Fruit fly (Drosophila melanogaster) whole organism, embryonic: ENCODE results near the gene CG34450.

Experiments used
- B-H2 ChIP-seq: fragments of 200-800 bp; sonication (Bioruptor generic); optimal IDR thresholded peaks from 2 replicates; lab custom pipeline; 2018; ENCODE audit warnings: missing biosample characterization, mild to moderate bottlenecking, missing genetic modification characterization
- Bgb ChIP-seq: fragments of 200-800 bp; sonication (Bioruptor generic); IDR thresholded peaks from 2 replicates; pipeline ENCODE4 v1.3.6; 2022; ENCODE audit warnings: missing biosample characterization, missing genetic modification characterization; ENCODE audit not compliant: partially characterized antibody
- Bteb2 ChIP-seq: fragments of 200-800 bp; sonication (Bioruptor generic); optimal IDR thresholded peaks from 2 replicates; lab custom pipeline; 2016; ENCODE audit warnings: missing biosample characterization, missing genetic modification characterization
- CG10321 ChIP-seq: fragments of 200-800 bp; sonication (Bioruptor generic); IDR thresholded peaks from 2 replicates; pipeline ENCODE4 v1.3.6; 2022; ENCODE audit warnings: missing biosample characterization, missing genetic modification characterization
- CG10366 ChIP-seq: fragments of 200-800 bp; sonication (Bioruptor generic); IDR thresholded peaks from 2 replicates; pipeline ENCODE4 v1.3.6; 2022; ENCODE audit warnings: missing biosample characterization, missing genetic modification characterization
- CG11093 ChIP-seq: fragments of 200-800 bp; sonication (Bioruptor generic); IDR thresholded peaks from 3 replicates; pipeline ENCODE4 v1.3.6; 2022; ENCODE audit warnings: missing biosample characterization, missing genetic modification characterization
- CG14965 ChIP-seq: fragments of 200-800 bp; sonication (Bioruptor generic); optimal IDR thresholded peaks from 2 replicates; lab custom pipeline; 2016; ENCODE audit warnings: missing biosample characterization, missing genetic modification characterization, borderline replicate concordance
- CG18619 ChIP-seq: fragments of 200-800 bp; sonication (Bioruptor generic); optimal IDR thresholded peaks from 3 replicates; lab custom pipeline; 2017; ENCODE audit warnings: missing biosample characterization, mild to moderate bottlenecking, missing genetic modification characterization
- CG3407 ChIP-seq: fragments of 200-800 bp; sonication (Bioruptor generic); optimal IDR thresholded peaks from 2 replicates; lab custom pipeline; 2018; ENCODE audit warnings: missing biosample characterization, mild to moderate bottlenecking, missing genetic modification characterization
- CG3838 ChIP-seq: fragments of 200-800 bp; sonication (Bioruptor generic); optimal IDR thresholded peaks from 3 replicates; lab custom pipeline; 2016; ENCODE audit warnings: missing biosample characterization, missing genetic modification characterization
- CG4730 ChIP-seq: fragments of 200-800 bp; sonication (Bioruptor generic); IDR thresholded peaks from 2 replicates; pipeline ENCODE4 v1.3.6; 2022; ENCODE audit warnings: missing biosample characterization, missing genetic modification characterization
- CG8290 ChIP-seq, 3 experiments: fragments of 200-800 bp; sonication (Bioruptor generic); optimal IDR thresholded peaks; 2 replicates each; lab custom pipeline; 2016 to 2019; ENCODE audit warnings: missing biosample characterization in 3 of 3, missing genetic modification characterization in 3 of 3, mild to moderate bottlenecking in 2 of 3, moderate library complexity in 1 of 3
- CoRest ChIP-seq: fragments of 200-800 bp; sonication (Bioruptor generic); optimal IDR thresholded peaks from 3 replicates; lab custom pipeline; 2018; ENCODE audit warnings: missing biosample characterization, mild to moderate bottlenecking, missing genetic modification characterization, moderate library complexity
- HLH4C ChIP-seq: fragments of 200-800 bp; sonication (Bioruptor generic); IDR thresholded peaks from 3 replicates; pipeline ENCODE4 v1.3.6; 2022; ENCODE audit warnings: missing biosample characterization, missing genetic modification characterization; ENCODE audit not compliant: partially characterized antibody
- Hmr ChIP-seq: fragments of 200-800 bp; sonication (Bioruptor generic); optimal IDR thresholded peaks from 3 replicates; lab custom pipeline; 2017; ENCODE audit warnings: mild to moderate bottlenecking, missing biosample characterization, missing genetic modification reagents, missing genetic modification characterization
- NFAT ChIP-seq: fragments of 200-800 bp; sonication (Bioruptor generic); IDR thresholded peaks from 2 replicates; pipeline ENCODE4 v1.3.6; 2022; ENCODE audit warnings: missing biosample characterization, missing genetic modification characterization
- Scr ChIP-seq: fragments of 200-800 bp; sonication (Bioruptor generic); IDR thresholded peaks from 2 replicates; pipeline ENCODE4 v1.3.6; 2022; ENCODE audit warnings: missing biosample characterization, missing genetic modification characterization; ENCODE audit not compliant: partially characterized antibody
- Sry-δ ChIP-seq: fragments of 200-800 bp; sonication (Bioruptor generic); optimal IDR thresholded peaks from 2 replicates; lab custom pipeline; 2016; ENCODE audit warnings: missing biosample characterization, missing genetic modification characterization
- Ssrp ChIP-seq: fragments of 200-800 bp; sonication (Bioruptor generic); optimal IDR thresholded peaks from 2 replicates; lab custom pipeline; 2018; ENCODE audit warnings: missing biosample characterization, mild to moderate bottlenecking, missing genetic modification characterization, moderate library complexity
- bbx ChIP-seq: fragments of 200-800 bp; sonication (Bioruptor generic); IDR thresholded peaks from 2 replicates; pipeline ENCODE4 v1.3.6; 2022; ENCODE audit warnings: missing biosample characterization, missing genetic modification characterization; ENCODE audit not compliant: partially characterized antibody
- bowl ChIP-seq: fragments of 200-800 bp; sonication (Bioruptor generic); IDR thresholded peaks from 2 replicates; pipeline ENCODE4 v1.3.6; 2022; ENCODE audit warnings: missing biosample characterization, missing genetic modification characterization
- bsh ChIP-seq, 2 experiments: fragments of 200-800 bp; sonication (Bioruptor generic); optimal IDR thresholded peaks; 2 replicates each; lab custom pipeline; 2017 to 2018; ENCODE audit warnings: mild to moderate bottlenecking in 2 of 2, missing biosample characterization in 2 of 2, missing genetic modification characterization in 2 of 2, moderate library complexity in 1 of 2
- cas ChIP-seq: fragments of 200-800 bp; sonication (Bioruptor generic); IDR thresholded peaks from 2 replicates; pipeline ENCODE4 v1.3.6; 2022; ENCODE audit warnings: missing biosample characterization, missing genetic modification characterization
- chif ChIP-seq, 2 experiments: fragments of 200-800 bp; sonication (Bioruptor generic); optimal IDR thresholded peaks; 3 replicates each; lab custom pipeline; 2016; ENCODE audit warnings: missing biosample characterization in 2 of 2, missing genetic modification characterization in 2 of 2
- croc ChIP-seq: fragments of 200-800 bp; sonication (Bioruptor generic); conservative IDR thresholded peaks from 3 replicates; pipeline ENCODE4 v1.3.6; 2022; ENCODE audit warnings: missing biosample characterization, missing genetic modification characterization
- crol ChIP-seq: fragments of 200-800 bp; sonication (Bioruptor generic); IDR thresholded peaks from 2 replicates; pipeline ENCODE4 v1.3.6; 2022; ENCODE audit warnings: missing biosample characterization, missing genetic modification characterization
- eve ChIP-seq, 2 experiments: fragments of >200 bp; optimal IDR thresholded peaks; 2 replicates each; lab custom pipeline; 2017; ENCODE audit warnings: missing biosample characterization in 2 of 2, missing genetic modification characterization in 2 of 2
- ftz-f1 ChIP-seq: fragments of 200-800 bp; sonication (Bioruptor generic); optimal IDR thresholded peaks from 2 replicates; lab custom pipeline; 2016; ENCODE audit warnings: missing biosample characterization, missing genetic modification characterization
- grn ChIP-seq: fragments of 200-800 bp; sonication (Bioruptor generic); optimal IDR thresholded peaks from 3 replicates; lab custom pipeline; 2017; ENCODE audit warnings: missing biosample characterization, missing genetic modification characterization
- inv ChIP-seq: fragments of 200-800 bp; sonication (Bioruptor generic); IDR thresholded peaks from 2 replicates; pipeline ENCODE4 v1.3.6; 2022; ENCODE audit warnings: missing biosample characterization, missing genetic modification characterization; ENCODE audit not compliant: partially characterized antibody
- kni ChIP-seq: fragments of 200-800 bp; sonication (Bioruptor generic); optimal IDR thresholded peaks from 3 replicates; lab custom pipeline; 2017; ENCODE audit warnings: mild to moderate bottlenecking, missing biosample characterization, missing genetic modification reagents, missing genetic modification characterization
- lmd ChIP-seq: fragments of 200-800 bp; sonication (Bioruptor generic); IDR thresholded peaks from 2 replicates; pipeline ENCODE4 v1.3.6; 2022; ENCODE audit warnings: missing biosample characterization, missing genetic modification characterization
- maf-S ChIP-seq: fragments of 200-800 bp; sonication (Bioruptor generic); optimal IDR thresholded peaks from 2 replicates; lab custom pipeline; 2016; ENCODE audit warnings: missing biosample characterization, missing genetic modification characterization
- nerfin-1 ChIP-seq: fragments of 200-800 bp; sonication (Bioruptor generic); optimal IDR thresholded peaks from 3 replicates; lab custom pipeline; 2019; ENCODE audit warnings: missing biosample characterization, mild to moderate bottlenecking, missing genetic modification characterization, moderate library complexity
- nom ChIP-seq: fragments of 200-800 bp; sonication (Bioruptor generic); optimal IDR thresholded peaks from 2 replicates; lab custom pipeline; 2017; ENCODE audit warnings: missing biosample characterization, missing genetic modification characterization, mild to moderate bottlenecking, moderate library complexity, missing genetic modification reagents
- org-1 ChIP-seq: fragments of 200-800 bp; sonication (Bioruptor generic); optimal IDR thresholded peaks from 2 replicates; lab custom pipeline; 2017; ENCODE audit warnings: missing biosample characterization, missing genetic modification characterization
- pan ChIP-seq, 4 experiments: fragments of >200 bp in 3 of 4; fragments of 200-800 bp in 1 of 4; sonication (Bioruptor generic) in 1 of 4; optimal IDR thresholded peaks in 3 of 4; IDR thresholded peaks in 1 of 4; 2 replicates each; pipeline versions ENCODE4 v1.3.6 to Lab custom; 2017 to 2022; ENCODE audit warnings: missing biosample characterization in 2 of 4, missing genetic modification characterization in 2 of 4, mixed read lengths in 1 of 4
- pb ChIP-seq: fragments of 200-800 bp; sonication (Bioruptor generic); optimal IDR thresholded peaks from 3 replicates; lab custom pipeline; 2016; ENCODE audit warnings: missing biosample characterization, missing genetic modification characterization
- pros ChIP-seq: fragments of 200-800 bp; sonication (Bioruptor generic); optimal IDR thresholded peaks from 3 replicates; lab custom pipeline; 2019; ENCODE audit warnings: missing biosample characterization, mild to moderate bottlenecking, missing genetic modification characterization, moderate library complexity
- sd ChIP-seq: fragments of 200-800 bp; sonication (Bioruptor generic); optimal IDR thresholded peaks from 3 replicates; lab custom pipeline; 2018; ENCODE audit warnings: missing biosample characterization, mild to moderate bottlenecking, missing genetic modification characterization, moderate library complexity
- slp2 ChIP-seq: fragments of 200-800 bp; sonication (Bioruptor generic); optimal IDR thresholded peaks from 2 replicates; lab custom pipeline; 2016; ENCODE audit warnings: missing biosample characterization, missing genetic modification characterization
- sna ChIP-seq: fragments of 200-800 bp; sonication (Bioruptor generic); IDR thresholded peaks from 2 replicates; pipeline ENCODE4 v1.3.6; 2022; ENCODE audit warnings: missing biosample characterization, missing genetic modification characterization; ENCODE audit not compliant: partially characterized antibody
- sob ChIP-seq: fragments of 200-800 bp; sonication (Bioruptor generic); IDR thresholded peaks from 2 replicates; pipeline ENCODE4 v1.3.6; 2022; ENCODE audit warnings: missing biosample characterization, missing genetic modification characterization
- trh ChIP-seq: fragments of 200-800 bp; sonication (Bioruptor generic); optimal IDR thresholded peaks from 2 replicates; lab custom pipeline; 2016; ENCODE audit warnings: missing biosample characterization, missing genetic modification characterization
- vnd ChIP-seq: fragments of 200-800 bp; sonication (Bioruptor generic); IDR thresholded peaks from 3 replicates; pipeline ENCODE4 v1.3.6; 2022; ENCODE audit warnings: missing biosample characterization, missing genetic modification characterization; ENCODE audit not compliant: partially characterized antibody
- zf30C ChIP-seq: fragments of 200-800 bp; sonication (Bioruptor generic); optimal IDR thresholded peaks from 3 replicates; lab custom pipeline; 2018; ENCODE audit warnings: missing biosample characterization, mild to moderate bottlenecking, missing genetic modification characterization

Gene CG34450

dm6 chrX:9343480-9344477 lies 13.5 kb upstream of the CG34450 start (continued):
- TF ChIP-seq bbx (no peak), CG11093 (GFP tag; lab: Robert Waterston, UW) (no peak), Sry-δ (peak; percentile 2), grn (no peak), sob (GFP tag; lab: Robert Waterston, UW) (peak; percentile 41), bsh (GFP tag; optimal IDR thresholded peaks at IDR 0.05; lab: Kevin White, UChicago) (peak; percentile 41 to 64), sna (GFP tag; lab: Robert Waterston, UW) (no peak), Bteb2 (GFP tag; lab: Kevin White, UChicago) (peak; percentile 42), cas (peak; percentile 47; the same call in 1 of the 2 replicates), pan (optimal IDR thresholded peaks at IDR 0.05; lab: Kevin White, UChicago) (no peak), pan (GFP tag; optimal IDR thresholded peaks at IDR 0.05 in 1 of 2, IDR thresholded peaks at IDR 0.05 in 1 of 2) (peak in 1 of 2 experiments; percentile 86), Bgb (no peak), CoRest (tag; lab: Kevin White, UChicago) (peak; percentile 61), pb (GFP tag; lab: Kevin White, UChicago) (peak; percentile 63), sd (tag; lab: Kevin White, UChicago) (peak; percentile 35), vnd (GFP tag; lab: Robert Waterston, UW) (no peak), chif (GFP tag; optimal IDR thresholded peaks at IDR 0.05; lab: Kevin White, UChicago) (peak; percentile 22 to 53), trh (no peak), CG3407 (GFP tag; lab: Kevin White, UChicago) (no peak), pros (GFP tag; lab: Kevin White, UChicago) (no peak), lmd (GFP tag; lab: Robert Waterston, UW) (no peak), kni (GFP tag; lab: Kevin White, UChicago) (no peak), bowl (GFP tag; lab: Robert Waterston, UW) (peak; percentile 49; the same call in 1 of the 2 replicates), Ssrp (tag; lab: Kevin White, UChicago) (peak; percentile 19), ftz-f1 (GFP tag; lab: Kevin White, UChicago) (no peak), B-H2 (GFP tag; lab: Kevin White, UChicago) (no peak), CG3838 (GFP tag; lab: Kevin White, UChicago) (no peak), nom (peak; percentile 93), HLH4C (GFP tag; lab: Robert Waterston, UW) (no peak), CG4730 (peak; percentile 55), CG10366 (GFP tag; lab: Robert Waterston, UW) (peak; percentile 75), eve (GFP tag; optimal IDR thresholded peaks at IDR 0.05; lab: Kevin White, UChicago) (no peak), CG8290 (GFP tag; optimal IDR thresholded peaks at IDR 0.05; lab: Kevin White, UChicago) (no peak), CG8290 (tag; optimal IDR thresholded peaks at IDR 0.05; lab: Kevin White, UChicago) (peak in 1 of 2 experiments; percentile 93), inv (GFP tag; lab: Robert Waterston, UW) (no peak), org-1 (GFP tag; lab: Kevin White, UChicago) (peak; percentile 54), croc (no peak), NFAT (GFP tag; lab: Robert Waterston, UW) (peak; percentile 80), slp2 (no peak), nerfin-1 (no peak), maf-S (GFP tag; lab: Kevin White, UChicago) (peak; percentile 43), CG10321 (GFP tag; lab: Robert Waterston, UW) (peak; percentile 35; the same call in 1 of the 2 replicates), crol (GFP tag; lab: Robert Waterston, UW) (no peak), Scr (GFP tag; lab: Robert Waterston, UW) (no peak), zf30C (GFP tag; lab: Kevin White, UChicago) (no peak), CG18619 (GFP tag; lab: Kevin White, UChicago) (peak; percentile 32), CG14965 (GFP tag; lab: Kevin White, UChicago) (no peak), Hmr (GFP tag; lab: Kevin White, UChicago) (peak; percentile 76)
